Fruit fly (Drosophila melanogaster) S2 (cell line): ENCODE results near the gene Larp7.

Experiments
- CG8478 ChIP-seq: fragments of >200 bp; optimal IDR thresholded peaks from 2 replicates; lab custom pipeline; 2018
- CTCF ChIP-seq, 2 experiments: fragments of >200 bp; optimal IDR thresholded peaks; 2 replicates each; lab custom pipeline; 2018

DNA sequence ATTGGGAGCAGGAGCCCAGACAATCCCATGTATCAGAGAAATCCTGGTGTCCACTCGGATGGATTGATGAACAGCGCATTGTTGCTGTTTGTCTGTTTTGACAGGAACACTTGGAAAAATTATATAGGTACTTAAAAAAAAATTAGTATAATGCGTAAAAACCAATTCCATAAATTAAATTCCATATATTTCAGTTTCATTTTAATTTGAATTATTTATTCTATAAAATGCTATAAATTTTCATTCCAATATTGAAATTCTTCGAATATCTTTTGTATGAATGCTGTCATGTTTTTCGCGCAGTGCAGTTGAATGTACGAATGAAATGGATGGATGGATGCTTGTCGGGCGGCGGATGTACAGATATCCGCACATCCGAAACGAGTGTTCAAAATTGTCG lies 32.8 kb upstream of the Larp7 start, which contains the start of gene SmydA-9:
- no peak for TF ChIP-seq CTCF (optimal IDR thresholded peaks at IDR 0.05; lab: Kevin White, UChicago)
- TF ChIP-seq CG8478 (lab: Kevin White, UChicago) = no peak
